Fruit fly (Drosophila melanogaster): ENCODE measurements around the gene Gapvd1.

Gapvd1 gene

DNA sequence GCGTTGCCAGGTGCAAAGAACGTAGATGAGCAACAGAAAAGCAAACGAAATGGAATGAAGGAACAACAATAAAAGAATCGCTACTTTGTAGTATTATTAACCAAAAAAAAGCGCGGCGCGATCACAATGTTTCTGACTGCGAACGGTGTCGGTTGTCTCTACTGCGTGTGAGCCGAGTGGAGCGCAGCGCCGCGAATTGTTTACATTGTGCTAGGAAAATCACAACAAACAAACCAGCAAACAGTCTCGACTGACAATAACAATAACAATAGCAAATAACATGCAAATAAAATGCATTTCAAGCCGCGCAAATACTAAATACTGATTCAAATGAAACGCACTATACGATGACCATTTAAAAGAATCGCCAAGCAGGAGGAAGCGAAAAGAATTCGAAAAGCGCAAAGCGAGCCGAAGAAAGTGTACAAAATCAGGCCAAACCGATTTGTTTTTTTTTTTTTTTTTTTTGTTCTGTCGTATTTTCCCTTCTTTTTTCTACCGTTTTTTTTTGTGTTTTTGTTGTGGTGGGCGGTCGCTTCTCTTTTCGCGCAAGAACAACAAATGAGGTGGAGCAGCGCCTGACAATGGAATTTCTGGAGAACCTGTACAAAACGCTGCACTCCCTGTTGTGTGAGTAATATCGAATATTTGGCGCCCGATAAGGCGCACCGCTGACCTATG, 14.8 kb downstream of the Gapvd1 start, which contains the start of the genes CG34348 and Kap3:
TSS of gene CG34348 (plus strand) at position 6 of the 681 bp plus-strand sequence.
TSS of gene Kap3 (minus strand) at position 217 of the 681 bp plus-strand sequence.
- TF ChIP-seq woc (GFP tag; optimal IDR thresholded peaks at IDR 0.05) = peak; percentile 29
- peak; percentile 15 for TF ChIP-seq h (GFP tag; optimal IDR thresholded peaks at IDR 0.05)
- no peak for TF ChIP-seq brk (GFP tag; optimal IDR thresholded peaks at IDR 0.05)
- peak; percentile 75 for TF ChIP-seq psq (GFP tag; optimal IDR thresholded peaks at IDR 0.05)
- TF ChIP-seq usp (GFP tag; optimal IDR thresholded peaks at IDR 0.05) = no peak
- TF ChIP-seq Jra (GFP tag; optimal IDR thresholded peaks at IDR 0.05) = no peak
- TF ChIP-seq Abd-B (GFP tag; optimal IDR thresholded peaks at IDR 0.05) = no peak
- TF ChIP-seq jim (GFP tag; optimal IDR thresholded peaks at IDR 0.05) = no peak
- TF ChIP-seq Dif (GFP tag; optimal IDR thresholded peaks at IDR 0.05; ENCODE audit: partially characterized antibody) = peak; percentile 9
- TF ChIP-seq pan (optimal IDR thresholded peaks at IDR 0.05) = no peak
- TF ChIP-seq CrebA (GFP tag; optimal IDR thresholded peaks at IDR 0.05; ENCODE audit: borderline replicate concordance) = no peak
- TF ChIP-seq sv (GFP tag; optimal IDR thresholded peaks at IDR 0.05) = no peak
- TF ChIP-seq Hr78 (GFP tag; optimal IDR thresholded peaks at IDR 0.05) = no peak
- TF ChIP-seq CG9705 (GFP tag; optimal IDR thresholded peaks at IDR 0.05) = no peak
- TF ChIP-seq Rel (GFP tag; optimal IDR thresholded peaks at IDR 0.05) = no peak
- no peak for TF ChIP-seq Rel (tag; optimal IDR thresholded peaks at IDR 0.05)
- no peak for TF ChIP-seq HLH106 (tag; optimal IDR thresholded peaks at IDR 0.05)
- TF ChIP-seq dsf (GFP tag; optimal IDR thresholded peaks at IDR 0.05; ENCODE audit: borderline replicate concordance) = no peak

DNA sequence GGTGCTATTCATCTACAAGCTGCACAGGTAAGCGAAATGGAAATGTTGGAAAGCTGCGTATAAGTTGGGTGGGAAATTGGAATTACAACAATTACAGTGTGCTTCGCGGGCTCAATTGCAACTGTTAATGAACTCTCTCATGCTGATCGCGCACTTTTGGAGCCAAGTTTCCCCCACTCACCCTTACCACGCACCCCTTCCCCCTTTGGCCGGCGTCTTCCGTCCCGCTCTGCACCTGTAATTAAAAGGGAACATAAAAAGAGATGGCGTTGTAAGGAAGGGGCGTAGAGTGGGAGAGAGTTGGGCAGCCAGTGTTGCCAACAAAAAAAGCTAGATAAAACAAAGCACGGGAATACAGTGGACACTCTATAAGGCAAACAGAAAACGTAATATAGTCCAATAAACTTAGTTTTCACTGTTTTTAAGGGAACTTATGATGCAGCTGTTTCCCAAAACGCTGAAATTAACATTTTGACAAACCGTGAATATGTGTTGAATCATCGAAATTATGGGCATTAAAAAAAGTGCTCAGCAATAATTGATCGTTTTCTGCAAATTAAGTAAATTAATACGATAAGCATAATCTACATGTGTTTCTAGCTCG, 15.6 kb downstream of the Gapvd1 start:
- no peak for TF ChIP-seq OdsH (GFP tag; optimal IDR thresholded peaks at IDR 0.05)
- TF ChIP-seq pan (optimal IDR thresholded peaks at IDR 0.05) = no peak
- TF ChIP-seq foxo (GFP tag; optimal IDR thresholded peaks at IDR 0.05) = peak in 1 of 2 experiments; percentile 27
- no peak for TF ChIP-seq brk (GFP tag; optimal IDR thresholded peaks at IDR 0.05)
- TF ChIP-seq Mio (GFP tag; optimal IDR thresholded peaks at IDR 0.05) = no peak
- no peak for TF ChIP-seq dsf (GFP tag; optimal IDR thresholded peaks at IDR 0.05; ENCODE audit: borderline replicate concordance)
- TF ChIP-seq GATAd (GFP tag; optimal IDR thresholded peaks at IDR 0.05) = no peak
- no peak for TF ChIP-seq ey (GFP tag; optimal IDR thresholded peaks at IDR 0.05)
- peak; percentile 1 for TF ChIP-seq fru (GFP tag; optimal IDR thresholded peaks at IDR 0.05)
- TF ChIP-seq Hr78 (GFP tag; optimal IDR thresholded peaks at IDR 0.05) = no peak
- TF ChIP-seq HLH106 (tag; optimal IDR thresholded peaks at IDR 0.05) = no peak
- TF ChIP-seq woc (GFP tag; optimal IDR thresholded peaks at IDR 0.05) = peak; percentile 13
- TF ChIP-seq Jra (GFP tag; optimal IDR thresholded peaks at IDR 0.05) = no peak
- TF ChIP-seq lola (GFP tag; optimal IDR thresholded peaks at IDR 0.05) = no peak

DNA sequence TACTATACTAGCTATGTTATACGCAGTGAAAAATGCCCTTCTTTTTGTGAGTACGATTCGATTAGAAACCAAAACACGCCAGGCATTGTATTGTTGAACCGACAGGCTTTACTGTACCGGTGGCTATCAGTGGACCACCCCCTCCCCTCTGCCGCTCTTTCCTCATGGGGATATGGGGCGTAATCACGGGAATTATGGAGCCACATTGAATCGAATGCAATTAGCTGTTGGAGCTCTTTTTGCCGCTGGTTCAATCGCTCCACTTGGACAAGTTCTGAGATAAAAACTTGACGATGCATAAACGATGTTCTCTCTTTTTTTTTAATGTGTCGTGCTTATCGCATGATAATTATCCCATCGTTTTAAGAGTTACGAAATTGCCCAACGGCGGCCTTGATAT, 17.0 kb downstream of the Gapvd1 start:
- TF ChIP-seq Vsx2 (GFP tag; optimal IDR thresholded peaks at IDR 0.05; ENCODE audit: partially characterized antibody) (no peak), pan (optimal IDR thresholded peaks at IDR 0.05) (no peak), HLH106 (tag; optimal IDR thresholded peaks at IDR 0.05) (peak; percentile 3), foxo (GFP tag; optimal IDR thresholded peaks at IDR 0.05) (peak in 1 of 2 experiments; percentile 26)

DNA sequence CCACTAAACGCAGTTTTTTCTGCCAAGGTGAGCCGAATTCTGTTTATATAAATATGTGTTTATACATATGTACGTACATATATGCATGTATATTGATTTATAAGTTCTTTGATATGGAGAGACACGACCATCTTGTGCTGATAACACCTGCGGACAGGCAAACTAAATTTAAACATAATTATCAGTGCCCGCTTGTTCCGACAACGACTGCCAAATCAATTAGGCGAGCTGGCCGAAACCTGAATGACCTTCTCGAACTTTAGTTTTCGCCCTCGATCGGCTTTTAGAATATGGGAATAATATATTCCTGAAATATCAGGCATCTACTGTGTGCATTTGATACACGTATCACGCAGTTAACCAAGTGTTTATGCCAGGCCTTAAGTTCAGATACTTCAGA, 17.6 kb downstream of the Gapvd1 start:
- TF ChIP-seq foxo (GFP tag; optimal IDR thresholded peaks at IDR 0.05) (no peak), Dif (GFP tag; optimal IDR thresholded peaks at IDR 0.05; ENCODE audit: partially characterized antibody) (no peak), Abd-B (GFP tag; optimal IDR thresholded peaks at IDR 0.05) (no peak), jim (GFP tag; optimal IDR thresholded peaks at IDR 0.05) (no peak), Rel (GFP tag; optimal IDR thresholded peaks at IDR 0.05) (no peak), Rel (tag; optimal IDR thresholded peaks at IDR 0.05) (no peak), dsf (GFP tag; optimal IDR thresholded peaks at IDR 0.05; ENCODE audit: borderline replicate concordance) (no peak), h (GFP tag; optimal IDR thresholded peaks at IDR 0.05) (no peak), Mio (GFP tag; optimal IDR thresholded peaks at IDR 0.05) (no peak), CG32264 (GFP tag; optimal IDR thresholded peaks at IDR 0.05) (no peak), dl (GFP tag; optimal IDR thresholded peaks at IDR 0.05; ENCODE audit: insufficient read depth in 1 of 2, partially characterized antibody in 2 of 2) (no peak), sv (GFP tag; optimal IDR thresholded peaks at IDR 0.05) (no peak)

DNA sequence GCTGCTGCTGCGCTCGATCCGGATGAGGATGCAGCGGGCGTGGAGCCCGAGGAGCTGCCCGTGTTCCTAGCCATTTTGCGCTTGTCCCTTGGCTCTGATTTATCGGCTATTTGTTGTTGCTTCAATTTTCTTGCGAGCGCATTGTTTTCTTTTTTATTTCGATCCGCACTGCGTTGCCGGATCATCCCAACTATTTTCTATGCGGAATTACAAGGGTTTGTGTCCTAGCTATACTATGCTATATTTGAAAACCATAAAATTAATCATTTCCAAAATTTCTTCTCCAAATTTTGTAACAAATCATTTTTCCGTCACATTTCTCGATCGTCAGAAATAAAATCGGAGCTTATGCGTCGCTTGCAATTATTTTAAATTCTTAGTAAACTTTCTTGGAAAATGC, 22.6 kb downstream of the Gapvd1 start, which contains the start of the genes GCS1 and CG11756:
TSS of gene GCS1 (minus strand) at position 193 of the 400 bp plus-strand sequence.
TSS of gene CG11756 (plus strand) at position 312 of the 400 bp plus-strand sequence.
- TF ChIP-seq psq (GFP tag; optimal IDR thresholded peaks at IDR 0.05) (peak; percentile 2), GATAd (GFP tag; optimal IDR thresholded peaks at IDR 0.05) (no peak)

Measured in whole organism, wandering third instar larva.